Worm (Caenorhabditis elegans) whole organism, late embryonic: ENCODE results near the gene Y51A2D.1.

Experiments used
- C38D4.7 ChIP-seq: fragments of 200-800 bp; sonication (Bioruptor generic); optimal IDR thresholded peaks from 2 replicates; lab custom pipeline; 2018; ENCODE audit warnings: mild to moderate bottlenecking, missing genetic modification characterization, moderate library complexity, missing compliant biosample characterization
- ama-1 ChIP-seq: fragments of 150-350 bp; optimal IDR thresholded peaks from 2 replicates; lab custom pipeline; 2014
- ceh-30 ChIP-seq: fragments of 150-350 bp; optimal IDR thresholded peaks from 2 replicates; lab custom pipeline; 2014; ENCODE audit warnings: missing biosample characterization, missing genetic modification characterization
- ceh-9 ChIP-seq: sonication (generic microtip); optimal IDR thresholded peaks from 2 replicates; lab custom pipeline; 2016; ENCODE audit warnings: mild to moderate bottlenecking, missing genetic modification characterization, inconsistent platforms, missing compliant biosample characterization
- che-1 ChIP-seq: sonication (generic microtip); optimal IDR thresholded peaks from 2 replicates; lab custom pipeline; 2016; ENCODE audit warnings: mild to moderate bottlenecking, missing genetic modification characterization, missing compliant biosample characterization
- dmd-4 ChIP-seq: sonication (generic microtip); optimal IDR thresholded peaks from 2 replicates; lab custom pipeline; 2016; ENCODE audit warnings: borderline replicate concordance, missing genetic modification characterization, missing compliant biosample characterization
- hlh-30 ChIP-seq: sonication (generic microtip); optimal IDR thresholded peaks from 2 replicates; lab custom pipeline; 2017; ENCODE audit warnings: antibody characterized with exemption, missing genetic modification characterization, missing compliant biosample characterization; ENCODE audit not compliant: insufficient read depth
- nhr-232 ChIP-seq: sonication (generic microtip); optimal IDR thresholded peaks from 2 replicates; lab custom pipeline; 2016; ENCODE audit warnings: missing genetic modification characterization, missing compliant biosample characterization
- pag-3 ChIP-seq: sonication (generic microtip); optimal IDR thresholded peaks from 2 replicates; lab custom pipeline; 2016; ENCODE audit warnings: missing compliant biosample characterization, missing genetic modification characterization, borderline replicate concordance
- tbx-2 ChIP-seq: sonication (generic microtip); optimal IDR thresholded peaks from 2 replicates; lab custom pipeline; 2016; ENCODE audit warnings: missing genetic modification characterization, missing compliant biosample characterization
- unc-86 ChIP-seq: sonication (generic microtip); optimal IDR thresholded peaks from 2 replicates; lab custom pipeline; 2016; ENCODE audit warnings: missing genetic modification characterization, missing compliant biosample characterization

DNA sequence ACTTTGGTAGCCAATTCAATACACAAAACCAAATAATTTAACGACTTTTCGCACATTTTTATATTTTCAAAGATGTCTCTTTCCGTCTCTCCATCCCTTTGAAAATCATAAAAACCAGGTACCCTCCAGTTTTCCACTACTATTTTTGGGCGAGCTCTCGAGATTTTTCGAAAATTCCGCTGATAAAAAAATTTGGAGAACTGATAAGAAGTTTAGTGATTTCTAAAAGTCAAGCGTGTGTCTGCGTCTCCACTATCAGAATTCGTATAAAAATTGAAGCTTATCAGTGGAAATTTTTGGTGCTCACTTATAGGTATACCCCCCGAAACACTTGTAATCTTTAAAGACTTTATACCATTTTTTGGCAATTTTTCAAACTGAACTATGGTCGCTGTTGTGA is 7.8 kb downstream of the Y51A2D.1 start, which contains the start of gene hmit-1.1:
- TF ChIP-seq nhr-232 (tag; lab: Kevin White, UChicago): no peak
- TF ChIP-seq dmd-4 (tag; lab: Kevin White, UChicago): no peak
- TF ChIP-seq pag-3: no peak
- no peak for TF ChIP-seq hlh-30 (tag; lab: Kevin White, UChicago)
- no peak for TF ChIP-seq ceh-30 (tag; lab: Kevin White, UChicago)
- TF ChIP-seq ceh-9 (tag; lab: Kevin White, UChicago): no peak
- no peak for TF ChIP-seq ama-1 (lab: Kevin White, UChicago)
- TF ChIP-seq unc-86 (tag; lab: Kevin White, UChicago): no peak
- TF ChIP-seq C38D4.7: no peak
- TF ChIP-seq che-1 (tag; lab: Kevin White, UChicago): no peak
- TF ChIP-seq tbx-2 (tag; lab: Kevin White, UChicago): no peak
